Worm (Caenorhabditis elegans): Measurements from ENCODE around the gene comt-4.

ce11 chrV:1999531-2000094 lies 50.4 kb downstream of the comt-4 start, which contains the start of gene alh-5:
- TF ChIP-seq him-1 (tag; optimal IDR thresholded peaks at IDR 0.05) (no peak), dao-5 (tag; optimal IDR thresholded peaks at IDR 0.05) (no peak), W03F9.2 (tag; optimal IDR thresholded peaks at IDR 0.05) (no peak)
